Fruit fly (Drosophila melanogaster) whole organism, embryonic: Measurements from ENCODE around the gene nudE.

Source experiments
- CG12391 ChIP-seq: fragments of 200-800 bp; sonication (Bioruptor generic); optimal IDR thresholded peaks from 3 replicates; lab custom pipeline; 2018; ENCODE audit warnings: missing biosample characterization, mild to moderate bottlenecking, missing genetic modification characterization, moderate library complexity
- CG12659 ChIP-seq: fragments of 200-800 bp; sonication (Bioruptor generic); optimal IDR thresholded peaks from 3 replicates; lab custom pipeline; 2017; ENCODE audit warnings: mild to moderate bottlenecking, missing biosample characterization, missing genetic modification reagents, missing genetic modification characterization
- CG16813 ChIP-seq: fragments of 200-800 bp; sonication (Bioruptor generic); IDR thresholded peaks from 3 replicates; pipeline ENCODE4 v1.3.6; 2022; ENCODE audit warnings: missing biosample characterization, missing genetic modification characterization; ENCODE audit not compliant: partially characterized antibody
- CG17328 ChIP-seq: fragments of 200-800 bp; sonication (Bioruptor generic); IDR thresholded peaks from 2 replicates; pipeline ENCODE4 v1.3.6; 2022; ENCODE audit warnings: missing biosample characterization, missing genetic modification characterization
- CG2116 ChIP-seq: fragments of 200-800 bp; sonication (Bioruptor generic); optimal IDR thresholded peaks from 3 replicates; lab custom pipeline; 2018; ENCODE audit warnings: missing biosample characterization, mild to moderate bottlenecking, missing genetic modification characterization
- CG7556 ChIP-seq: fragments of 200-800 bp; sonication (Bioruptor generic); optimal IDR thresholded peaks from 2 replicates; lab custom pipeline; 2017; ENCODE audit warnings: missing biosample characterization, mild to moderate bottlenecking, missing genetic modification characterization
- CG9876 ChIP-seq: fragments of 200-800 bp; sonication (Bioruptor generic); optimal IDR thresholded peaks from 2 replicates; lab custom pipeline; 2016; ENCODE audit warnings: missing biosample characterization, missing genetic modification characterization
- D ChIP-seq, 2 experiments: fragments of 200-800 bp in 1 of 2; fragments of >200 bp in 1 of 2; sonication (Bioruptor generic) in 1 of 2; optimal IDR thresholded peaks; 2 replicates in 1 of 2; 3 replicates in 1 of 2; lab custom pipeline; 2017; ENCODE audit warnings: mild to moderate bottlenecking in 1 of 2, missing biosample characterization in 1 of 2, missing genetic modification characterization in 1 of 2, missing genetic modification reagents in 1 of 2
- Dip2 ChIP-seq: fragments of 200-800 bp; sonication (Bioruptor generic); IDR thresholded peaks from 2 replicates; pipeline ENCODE4 v1.3.6; 2022; ENCODE audit warnings: missing biosample characterization, missing genetic modification characterization
- E2f1 ChIP-seq: fragments of 200-800 bp; sonication (Bioruptor generic); IDR thresholded peaks from 2 replicates; pipeline ENCODE4 v1.3.6; 2022; ENCODE audit warnings: missing biosample characterization, missing genetic modification characterization
- ERR ChIP-seq: fragments of 200-800 bp; sonication (Bioruptor generic); optimal IDR thresholded peaks from 2 replicates; lab custom pipeline; 2016; ENCODE audit warnings: missing biosample characterization, missing genetic modification characterization
- HLH54F ChIP-seq: fragments of 200-800 bp; sonication (Bioruptor generic); optimal IDR thresholded peaks from 3 replicates; lab custom pipeline; 2016; ENCODE audit warnings: missing biosample characterization, missing genetic modification characterization
- MBD-R2 ChIP-seq: fragments of 200-800 bp; sonication (Bioruptor generic); IDR thresholded peaks from 2 replicates; pipeline ENCODE4 v1.3.6; 2022; ENCODE audit warnings: missing biosample characterization, missing genetic modification characterization
- Mrtf ChIP-seq: fragments of 200-800 bp; sonication (Bioruptor generic); IDR thresholded peaks from 3 replicates; pipeline ENCODE4 v1.3.6; 2022; ENCODE audit warnings: missing biosample characterization, missing genetic modification characterization
- Opbp ChIP-seq: fragments of 200-800 bp; sonication (Bioruptor generic); IDR thresholded peaks from 3 replicates; pipeline ENCODE4 v1.3.6; 2022; ENCODE audit warnings: missing biosample characterization, missing genetic modification characterization; ENCODE audit not compliant: partially characterized antibody
- Scr ChIP-seq: fragments of 200-800 bp; sonication (Bioruptor generic); IDR thresholded peaks from 2 replicates; pipeline ENCODE4 v1.3.6; 2022; ENCODE audit warnings: missing biosample characterization, missing genetic modification characterization; ENCODE audit not compliant: partially characterized antibody
- Side ChIP-seq: fragments of 200-800 bp; sonication (Bioruptor generic); optimal IDR thresholded peaks from 2 replicates; lab custom pipeline; 2016; ENCODE audit warnings: missing biosample characterization, missing genetic modification characterization
- Sox102F ChIP-seq: fragments of 200-800 bp; sonication (Bioruptor generic); optimal IDR thresholded peaks from 2 replicates; lab custom pipeline; 2018; ENCODE audit warnings: missing biosample characterization, mild to moderate bottlenecking, missing genetic modification characterization, moderate library complexity
- TFAM ChIP-seq: fragments of 200-800 bp; sonication (Bioruptor generic); optimal IDR thresholded peaks from 2 replicates; lab custom pipeline; 2017; ENCODE audit warnings: missing biosample characterization, missing genetic modification characterization, inconsistent platforms
- ara ChIP-seq: fragments of 200-800 bp; sonication (Bioruptor generic); IDR thresholded peaks from 2 replicates; pipeline ENCODE4 v1.3.6; 2022; ENCODE audit warnings: missing biosample characterization, missing genetic modification characterization
- cad ChIP-seq: fragments of >200 bp; optimal IDR thresholded peaks from 2 replicates; lab custom pipeline; 2017; ENCODE audit warnings: missing biosample characterization, missing genetic modification characterization
- chn ChIP-seq: fragments of 200-800 bp; sonication (Bioruptor generic); optimal IDR thresholded peaks from 2 replicates; lab custom pipeline; 2016; ENCODE audit warnings: missing biosample characterization, missing genetic modification characterization
- corto ChIP-seq: fragments of 200-800 bp; sonication (Bioruptor generic); optimal IDR thresholded peaks from 2 replicates; lab custom pipeline; 2016; ENCODE audit warnings: missing biosample characterization, mild to moderate bottlenecking, missing genetic modification characterization, moderate library complexity
- dmrt11E ChIP-seq: fragments of 200-800 bp; sonication (Bioruptor generic); optimal IDR thresholded peaks from 3 replicates; lab custom pipeline; 2018; ENCODE audit warnings: missing biosample characterization, mild to moderate bottlenecking, missing genetic modification characterization, moderate library complexity
- ems ChIP-seq: fragments of 200-800 bp; sonication (Bioruptor generic); optimal IDR thresholded peaks from 3 replicates; lab custom pipeline; 2016; ENCODE audit warnings: missing biosample characterization, missing genetic modification characterization
- esg ChIP-seq: fragments of 200-800 bp; sonication (Bioruptor generic); conservative IDR thresholded peaks from 2 replicates; pipeline ENCODE4 v1.3.6; 2022; ENCODE audit warnings: missing biosample characterization, missing genetic modification characterization
- gcm2 ChIP-seq: fragments of 200-800 bp; sonication (Bioruptor generic); optimal IDR thresholded peaks from 2 replicates; lab custom pipeline; 2016; ENCODE audit warnings: missing biosample characterization, missing genetic modification characterization
- grn ChIP-seq: fragments of 200-800 bp; sonication (Bioruptor generic); optimal IDR thresholded peaks from 3 replicates; lab custom pipeline; 2017; ENCODE audit warnings: missing biosample characterization, missing genetic modification characterization
- hb ChIP-seq: fragments of 200-800 bp; sonication (Bioruptor generic); IDR thresholded peaks from 3 replicates; pipeline ENCODE4 v1.3.6; 2022; ENCODE audit warnings: missing biosample characterization, missing genetic modification characterization; ENCODE audit not compliant: partially characterized antibody
- hbn ChIP-seq: fragments of 200-800 bp; sonication (Bioruptor generic); IDR thresholded peaks from 2 replicates; pipeline ENCODE4 v1.3.6; 2022; ENCODE audit warnings: missing biosample characterization, missing genetic modification characterization; ENCODE audit not compliant: partially characterized antibody
- lola ChIP-seq, 3 experiments: fragments of >200 bp in 2 of 3; fragments of 200-800 bp in 1 of 3; sonication (Bioruptor generic) in 1 of 3; optimal IDR thresholded peaks; 2 replicates each; lab custom pipeline; 2017 to 2019; ENCODE audit warnings: missing biosample characterization in 3 of 3, missing genetic modification characterization in 3 of 3, mild to moderate bottlenecking in 1 of 3, moderate library complexity in 1 of 3
- mld ChIP-seq: fragments of 200-800 bp; sonication (Bioruptor generic); IDR thresholded peaks from 3 replicates; pipeline ENCODE4 v1.3.6; 2022; ENCODE audit warnings: missing biosample characterization, missing genetic modification characterization; ENCODE audit not compliant: partially characterized antibody
- nom ChIP-seq: fragments of 200-800 bp; sonication (Bioruptor generic); optimal IDR thresholded peaks from 2 replicates; lab custom pipeline; 2017; ENCODE audit warnings: missing biosample characterization, missing genetic modification characterization, mild to moderate bottlenecking, moderate library complexity, missing genetic modification reagents
- oc ChIP-seq: fragments of 200-800 bp; sonication (Bioruptor generic); optimal IDR thresholded peaks from 2 replicates; lab custom pipeline; 2018; ENCODE audit warnings: missing biosample characterization, mild to moderate bottlenecking, missing genetic modification characterization, moderate library complexity
- onecut ChIP-seq: fragments of 200-800 bp; sonication (Bioruptor generic); IDR thresholded peaks from 2 replicates; pipeline ENCODE4 v1.3.6; 2022; ENCODE audit warnings: missing biosample characterization, missing genetic modification characterization
- phol ChIP-seq: fragments of 200-800 bp; sonication (Bioruptor generic); optimal IDR thresholded peaks from 3 replicates; lab custom pipeline; 2018; ENCODE audit warnings: missing biosample characterization, mild to moderate bottlenecking, missing genetic modification characterization, moderate library complexity
- pnt ChIP-seq: fragments of 200-800 bp; sonication (Bioruptor generic); optimal IDR thresholded peaks from 3 replicates; lab custom pipeline; 2016; ENCODE audit warnings: missing biosample characterization, missing genetic modification characterization
- pum ChIP-seq: fragments of 200-800 bp; sonication (Bioruptor generic); optimal IDR thresholded peaks from 2 replicates; lab custom pipeline; 2016; ENCODE audit warnings: missing biosample characterization, missing genetic modification characterization
- row ChIP-seq: fragments of 200-800 bp; sonication (Bioruptor generic); IDR thresholded peaks from 3 replicates; pipeline ENCODE4 v1.3.6; 2022; ENCODE audit warnings: missing biosample characterization, missing genetic modification characterization
- sd ChIP-seq: fragments of 200-800 bp; sonication (Bioruptor generic); optimal IDR thresholded peaks from 3 replicates; lab custom pipeline; 2018; ENCODE audit warnings: missing biosample characterization, mild to moderate bottlenecking, missing genetic modification characterization, moderate library complexity
- shn ChIP-seq: fragments of 200-800 bp; sonication (Bioruptor generic); optimal IDR thresholded peaks from 3 replicates; lab custom pipeline; 2016; ENCODE audit warnings: missing biosample characterization, missing genetic modification characterization
- stwl ChIP-seq: fragments of 200-800 bp; sonication (Bioruptor generic); optimal IDR thresholded peaks from 3 replicates; lab custom pipeline; 2018; ENCODE audit warnings: missing biosample characterization, mild to moderate bottlenecking, missing genetic modification characterization, moderate library complexity
- tap ChIP-seq: fragments of 200-800 bp; optimal IDR thresholded peaks from 3 replicates; lab custom pipeline; 2019; ENCODE audit warnings: missing biosample characterization, mild to moderate bottlenecking, missing genetic modification characterization, moderate library complexity
- tin ChIP-seq: fragments of 200-800 bp; sonication (Bioruptor generic); optimal IDR thresholded peaks from 3 replicates; lab custom pipeline; 2016; ENCODE audit warnings: missing biosample characterization, missing genetic modification characterization
- trem ChIP-seq: fragments of 200-800 bp; optimal IDR thresholded peaks from 3 replicates; lab custom pipeline; 2019; ENCODE audit warnings: missing biosample characterization, mild to moderate bottlenecking, missing genetic modification characterization, moderate library complexity
- ttk ChIP-seq: fragments of 200-800 bp; sonication (Bioruptor generic); IDR thresholded peaks from 2 replicates; pipeline ENCODE4 v2.1.2; 2022; ENCODE audit warnings: missing biosample characterization, missing genetic modification characterization
- unc-4 ChIP-seq: fragments of 200-800 bp; sonication (Bioruptor generic); IDR thresholded peaks from 2 replicates; pipeline ENCODE4 v1.3.6; 2022; ENCODE audit warnings: missing biosample characterization, missing genetic modification characterization; ENCODE audit not compliant: partially characterized antibody
- vnd ChIP-seq: fragments of 200-800 bp; sonication (Bioruptor generic); IDR thresholded peaks from 3 replicates; pipeline ENCODE4 v1.3.6; 2022; ENCODE audit warnings: missing biosample characterization, missing genetic modification characterization; ENCODE audit not compliant: partially characterized antibody

The nudE gene

dm6 chr3L:9864275-9865052 is 34.6 kb upstream of the nudE start, which contains the start of the genes iPLA2-VIA and Ciz1 (continued):
- TF ChIP-seq CG7556 (GFP tag; lab: Kevin White, UChicago) (no peak), stwl (tag; lab: Kevin White, UChicago) (peak; percentile 50), pnt (GFP tag; lab: Kevin White, UChicago) (peak; percentile 14), HLH54F (GFP tag; lab: Kevin White, UChicago) (peak; percentile 1), oc (tag; lab: Kevin White, UChicago) (no peak), MBD-R2 (peak; percentile 53), ttk (GFP tag; lab: Robert Waterston, UW) (no peak), mld (GFP tag; lab: Robert Waterston, UW) (peak; percentile 32; the same call in 1 of the 3 replicates), grn (GFP tag; lab: Kevin White, UChicago) (peak; percentile 37), unc-4 (GFP tag; lab: Robert Waterston, UW) (peak; percentile 79), CG2116 (peak; percentile 89), pum (GFP tag; lab: Kevin White, UChicago) (peak; percentile 45), hb (GFP tag; lab: Robert Waterston, UW) (peak; percentile 71), phol (tag; lab: Kevin White, UChicago) (peak; percentile 97), Side (peak; percentile 13), CG12391 (tag; lab: Kevin White, UChicago) (peak; percentile 34), onecut (peak; percentile 92), sd (tag; lab: Kevin White, UChicago) (no peak), cad (GFP tag; lab: Kevin White, UChicago) (no peak), TFAM (GFP tag; lab: Kevin White, UChicago) (no peak), dmrt11E (tag; lab: Kevin White, UChicago) (no peak), ERR (no peak), Mrtf (GFP tag; lab: Robert Waterston, UW) (no peak), corto (GFP tag; lab: Kevin White, UChicago) (no peak), Opbp (GFP tag; lab: Robert Waterston, UW) (peak; percentile 70; the same call in 2 of the 3 replicates), nom (GFP tag; lab: Kevin White, UChicago) (peak; percentile 16), Dip2 (GFP tag; lab: Robert Waterston, UW) (no peak), ems (GFP tag; lab: Kevin White, UChicago) (no peak), esg (GFP tag; lab: Robert Waterston, UW) (no peak), tin (peak; percentile 29), trem (tag; lab: Kevin White, UChicago) (peak; percentile 83), row (GFP tag; lab: Robert Waterston, UW) (peak; percentile 72), tap (no peak), gcm2 (no peak), shn (no peak), Scr (GFP tag; lab: Robert Waterston, UW) (peak; percentile 89), CG16813 (GFP tag; lab: Robert Waterston, UW) (peak; percentile 81; the same call in 2 of the 3 replicates), hbn (GFP tag; lab: Robert Waterston, UW) (peak; percentile 50; the same call in 1 of the 2 replicates), ara (GFP tag; lab: Robert Waterston, UW) (no peak), vnd (peak; percentile 74), CG17328 (no peak), lola (GFP tag; optimal IDR thresholded peaks at IDR 0.05; lab: Kevin White, UChicago) (peak in 1 of 3 experiments; percentile 12), chn (no peak), D (optimal IDR thresholded peaks at IDR 0.05; lab: Kevin White, UChicago) (no peak), D (GFP tag; optimal IDR thresholded peaks at IDR 0.05; lab: Kevin White, UChicago) (no peak), CG9876 (GFP tag; lab: Kevin White, UChicago) (no peak), E2f1 (GFP tag; lab: Robert Waterston, UW) (no peak), Sox102F (GFP tag; lab: Kevin White, UChicago) (no peak), CG12659 (peak; percentile 84)
